Fruit fly (Drosophila melanogaster) S2 (cell line): ENCODE measurements around the gene galectin.

Experiments
- CG8478 ChIP-seq: fragments of >200 bp; optimal IDR thresholded peaks from 2 replicates; lab custom pipeline; 2018
- CTCF ChIP-seq, 2 experiments: fragments of >200 bp; optimal IDR thresholded peaks; 2 replicates each; lab custom pipeline; 2018

galectin gene

DNA sequence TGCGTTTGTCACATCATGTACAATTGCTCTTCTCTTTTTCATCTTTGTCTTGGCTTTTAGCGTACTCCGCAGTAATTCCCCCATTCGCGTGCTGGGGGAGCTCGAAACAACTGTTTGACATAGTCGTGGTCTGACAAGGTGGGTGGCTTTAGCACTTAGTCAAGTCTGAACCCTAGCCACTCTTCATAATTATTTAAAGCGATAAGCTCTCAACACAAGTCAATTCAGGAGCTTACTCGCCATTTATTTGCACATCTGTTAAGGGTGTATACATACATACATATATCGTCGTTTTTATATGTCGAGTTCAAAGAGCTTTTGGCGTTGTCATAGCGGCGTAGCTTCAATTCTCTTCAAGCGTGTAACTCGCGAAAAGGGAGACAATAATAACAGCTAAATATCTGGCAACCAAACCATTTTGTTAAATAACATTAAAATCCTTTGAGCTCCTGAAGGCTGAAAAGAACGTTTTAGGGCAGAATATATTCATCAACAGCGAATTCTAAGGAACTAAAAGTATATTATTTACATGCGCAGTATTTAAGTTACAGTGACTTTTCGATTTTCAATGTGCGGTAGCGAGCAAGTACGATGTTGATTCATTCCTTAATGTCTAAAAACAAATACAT lies 2.3 kb downstream of the galectin start:
- TF ChIP-seq CG8478 (lab: Kevin White, UChicago) (no peak), CTCF (optimal IDR thresholded peaks at IDR 0.05; lab: Kevin White, UChicago) (no peak)

DNA sequence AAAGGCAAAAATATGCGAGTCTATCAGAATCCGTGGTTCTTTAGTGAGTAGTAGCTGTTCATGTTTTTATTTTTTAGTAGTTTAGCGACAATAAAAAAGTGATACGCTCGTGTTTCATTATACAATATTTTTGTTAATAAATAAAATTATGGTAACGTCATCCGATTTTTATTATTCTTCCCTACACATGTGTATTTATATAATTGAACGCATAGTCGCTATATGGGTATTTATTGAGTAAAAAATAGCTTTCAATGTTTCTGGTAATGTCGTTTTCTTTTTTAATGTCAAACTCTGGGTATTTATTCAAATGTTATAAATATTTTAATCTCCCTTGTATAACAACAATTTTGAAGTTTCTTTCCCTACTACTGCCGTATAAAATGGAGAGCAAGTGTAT lies 4.5 kb downstream of the galectin start, which contains the start of gene CG11374:
Gene CG11374 (plus strand): TSS at position 301 of the 400 bp plus-strand sequence.
- TF ChIP-seq CTCF (optimal IDR thresholded peaks at IDR 0.05; lab: Kevin White, UChicago) (no peak), CG8478 (lab: Kevin White, UChicago) (no peak)

DNA sequence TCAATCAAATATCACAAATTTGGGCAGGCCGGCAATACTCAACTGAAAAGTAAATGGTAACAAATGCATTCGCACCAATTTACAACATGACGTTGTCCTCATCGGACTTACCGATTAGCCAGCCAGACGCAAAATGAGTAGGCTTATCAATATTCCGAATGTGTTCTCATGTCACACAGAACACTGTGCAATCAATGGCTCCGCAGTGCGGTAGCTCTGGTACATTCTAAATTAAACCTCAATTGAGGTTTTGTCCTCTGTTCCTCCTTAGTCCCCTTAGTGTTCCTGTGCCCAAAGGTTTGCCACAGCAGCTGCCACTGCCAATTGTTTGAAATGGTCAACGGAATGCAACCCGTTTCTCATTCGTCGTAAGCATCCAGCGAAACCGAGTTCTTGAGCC lies 7.3 kb downstream of the galectin start:
- TF ChIP-seq CG8478 (lab: Kevin White, UChicago) (no peak), CTCF (optimal IDR thresholded peaks at IDR 0.05; lab: Kevin White, UChicago) (no peak)

DNA sequence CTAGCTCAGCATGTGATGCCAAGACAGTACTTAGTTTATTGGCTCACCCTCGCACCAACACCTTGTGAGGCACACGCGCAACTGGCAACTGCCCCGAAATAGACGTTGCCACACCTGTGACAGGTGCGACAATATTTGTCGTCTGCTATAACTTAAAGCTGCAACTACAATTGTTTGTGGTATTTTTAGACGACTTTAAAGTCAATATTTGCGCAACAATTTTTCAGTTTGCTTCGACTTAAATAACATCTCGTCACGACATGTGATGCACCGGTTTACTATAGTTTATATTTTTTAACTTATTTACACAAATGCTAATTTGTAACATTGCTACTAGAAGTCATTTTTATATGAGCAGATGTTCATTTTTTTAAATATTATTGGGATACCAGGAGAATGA lies 9.6 kb downstream of the galectin start:
- no peak for TF ChIP-seq CTCF (optimal IDR thresholded peaks at IDR 0.05; lab: Kevin White, UChicago)
- TF ChIP-seq CG8478 (lab: Kevin White, UChicago) = no peak

DNA sequence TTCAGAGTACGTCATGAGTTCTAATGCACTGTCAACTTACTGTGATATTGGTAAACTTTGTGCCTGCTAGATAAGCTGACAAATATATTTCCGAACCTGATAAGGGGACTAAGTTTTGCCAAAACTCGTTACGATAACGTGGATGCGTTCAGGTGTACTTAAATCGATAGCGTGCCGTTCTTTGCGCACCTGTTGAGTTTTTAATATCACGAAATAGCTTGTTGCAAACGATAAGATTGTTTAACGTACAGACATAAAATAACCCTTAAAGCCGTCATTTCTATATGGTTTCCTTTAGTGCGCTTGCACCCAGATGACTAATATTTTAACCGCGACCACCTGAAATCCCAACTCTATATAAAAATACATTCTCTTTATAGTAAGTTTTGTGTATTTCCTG lies 10.5 kb downstream of the galectin start:
- TF ChIP-seq CG8478 (lab: Kevin White, UChicago) (no peak), CTCF (optimal IDR thresholded peaks at IDR 0.05; lab: Kevin White, UChicago) (no peak)

DNA sequence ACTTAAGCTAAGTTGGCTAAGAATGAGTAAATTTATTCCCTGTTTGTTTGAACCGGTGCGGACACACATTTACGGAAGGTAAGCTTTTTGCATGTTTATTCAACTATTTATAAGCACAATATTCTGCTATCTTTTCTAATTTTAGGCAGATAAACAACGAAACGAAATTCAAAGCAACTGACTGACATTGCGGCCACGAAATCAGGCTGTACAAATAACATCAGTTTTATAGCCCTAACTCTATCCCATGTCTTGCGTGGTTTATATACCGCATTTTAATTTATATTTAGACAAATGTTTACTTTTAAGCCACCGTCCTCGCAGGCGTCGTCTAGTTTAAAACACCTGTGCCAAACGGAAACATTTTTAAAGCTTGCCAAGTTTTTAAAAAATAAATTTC lies 13.5 kb downstream of the galectin start:
- TF ChIP-seq CTCF (optimal IDR thresholded peaks at IDR 0.05; lab: Kevin White, UChicago) = no peak
- TF ChIP-seq CG8478 (lab: Kevin White, UChicago) = no peak

DNA sequence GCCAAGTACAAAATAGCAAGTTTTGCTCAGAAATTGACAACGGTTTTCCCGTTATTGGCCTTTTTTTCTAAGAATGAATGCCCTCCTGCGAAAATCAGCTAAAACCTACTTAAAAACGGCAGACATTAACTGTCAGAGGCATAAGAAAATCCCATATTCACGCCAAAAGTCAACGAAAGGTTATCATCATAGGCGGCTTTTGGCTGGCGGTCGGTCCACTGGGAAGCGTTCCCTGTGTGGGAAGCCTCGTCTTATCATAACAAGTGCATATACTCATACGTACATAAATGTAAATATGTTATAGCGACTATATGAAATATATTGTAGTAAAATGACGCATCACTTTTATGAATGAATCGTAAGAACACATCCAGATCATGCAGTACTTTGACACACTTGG lies 14.1 kb downstream of the galectin start:
- TF ChIP-seq CG8478 (lab: Kevin White, UChicago) (no peak), CTCF (optimal IDR thresholded peaks at IDR 0.05; lab: Kevin White, UChicago) (no peak)

DNA sequence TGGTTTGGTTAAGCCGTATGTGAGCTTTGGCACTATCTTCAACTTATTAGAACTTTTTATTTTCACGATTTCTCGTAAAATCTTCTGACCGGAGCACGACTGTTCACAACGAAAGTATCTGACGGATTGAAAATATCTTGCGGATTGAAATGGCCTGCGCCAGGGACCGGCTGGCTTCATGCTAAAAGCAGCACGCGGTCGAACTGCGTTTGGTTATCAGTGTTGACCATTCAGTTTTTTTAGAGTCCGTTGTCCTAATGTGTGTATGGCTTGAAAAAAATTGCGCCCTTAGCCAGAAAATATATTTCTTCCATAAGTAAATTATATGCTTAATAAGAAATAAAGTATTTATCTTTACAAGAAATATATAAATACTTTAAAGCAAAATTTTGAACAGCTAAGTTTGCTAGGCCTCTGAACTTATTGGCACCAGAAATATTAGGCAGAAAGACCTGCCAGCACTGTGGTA lies 15.7 kb downstream of the galectin start, which contains the start of gene net:
Gene net (minus strand): TSS at position 133 of the 469 bp plus-strand sequence.
- no peak for TF ChIP-seq CG8478 (lab: Kevin White, UChicago)
- TF ChIP-seq CTCF (optimal IDR thresholded peaks at IDR 0.05; lab: Kevin White, UChicago) = no peak

DNA sequence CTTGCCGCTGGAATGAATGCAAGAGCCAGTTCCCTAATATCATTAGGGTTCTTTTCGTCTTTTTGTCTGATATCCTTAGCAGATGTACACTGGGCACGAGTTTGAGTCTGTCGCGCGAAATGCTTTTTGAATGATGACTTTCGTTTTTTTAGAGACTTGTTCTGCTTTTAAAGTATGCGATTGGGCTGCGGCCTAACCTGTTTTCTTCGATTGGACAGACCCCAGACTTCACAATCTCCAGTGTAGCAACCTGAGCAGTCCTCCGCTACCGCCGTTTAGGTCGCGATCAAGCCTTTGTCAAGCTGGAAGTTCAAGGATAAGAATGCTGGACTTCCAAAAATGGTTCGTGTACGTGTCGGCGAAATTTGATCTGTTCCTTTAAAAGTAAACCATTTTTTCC lies 17.0 kb downstream of the galectin start:
- TF ChIP-seq CG8478 (lab: Kevin White, UChicago) (no peak), CTCF (optimal IDR thresholded peaks at IDR 0.05; lab: Kevin White, UChicago) (no peak)

DNA sequence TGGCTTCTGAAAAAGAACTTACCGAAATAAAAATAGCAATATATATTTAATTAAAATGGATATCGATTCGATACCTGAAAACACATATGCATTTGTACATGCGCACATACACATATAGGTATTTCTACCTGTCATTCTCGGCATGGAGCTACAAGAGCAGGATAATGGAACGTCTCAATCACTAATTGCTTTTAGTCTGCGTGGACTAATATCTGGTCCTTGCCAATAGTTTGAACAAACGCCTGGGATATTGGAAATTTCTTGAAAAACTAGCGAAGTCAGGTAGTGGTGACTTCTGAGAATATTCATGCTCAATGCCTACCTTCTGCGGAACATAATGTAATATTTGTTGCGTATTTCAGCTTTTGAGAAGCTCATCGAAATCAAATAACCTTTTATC lies 17.6 kb downstream of the galectin start:
- TF ChIP-seq CG8478 (lab: Kevin White, UChicago) = no peak
- no peak for TF ChIP-seq CTCF (optimal IDR thresholded peaks at IDR 0.05; lab: Kevin White, UChicago)

DNA sequence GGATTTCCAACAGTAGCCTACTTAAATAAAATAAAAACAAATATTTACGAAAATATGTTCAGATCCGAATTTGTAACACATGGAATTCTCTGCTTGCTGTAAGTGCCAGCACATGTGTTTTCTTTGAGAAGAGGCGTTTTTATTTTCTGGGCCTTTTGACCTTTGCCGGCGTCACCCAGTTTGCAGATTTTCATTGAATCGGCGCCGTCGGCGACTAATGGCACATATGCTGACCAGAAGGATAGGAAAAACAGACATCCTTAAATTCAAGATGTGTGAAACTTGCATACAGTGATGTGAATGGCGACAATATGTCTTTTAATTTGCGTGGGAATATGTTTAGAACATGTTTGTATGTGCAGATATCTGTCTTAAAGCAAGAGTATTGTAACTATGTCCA lies 18.5 kb downstream of the galectin start:
- TF ChIP-seq CG8478 (lab: Kevin White, UChicago) = no peak
- TF ChIP-seq CTCF (optimal IDR thresholded peaks at IDR 0.05; lab: Kevin White, UChicago) = no peak

DNA sequence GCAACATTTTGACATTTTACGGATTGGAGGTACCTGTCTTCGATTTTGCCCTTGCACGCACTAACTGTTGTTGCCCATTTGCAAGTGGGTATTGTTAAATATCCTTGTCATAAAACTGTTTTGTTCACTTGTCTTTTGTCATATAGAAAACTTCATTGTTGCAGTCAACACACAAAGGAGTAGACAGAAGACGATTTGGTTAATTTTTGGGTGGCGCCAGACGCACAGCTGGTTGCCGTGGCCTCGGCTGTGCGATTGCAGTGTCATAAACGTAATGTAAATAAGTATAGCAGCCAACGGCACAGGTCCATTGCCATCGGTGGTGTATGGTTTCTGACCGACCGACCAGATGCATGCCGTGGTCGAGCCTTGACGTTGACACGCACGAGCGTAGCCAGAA lies 19.8 kb downstream of the galectin start:
- no peak for TF ChIP-seq CG8478 (lab: Kevin White, UChicago)
- no peak for TF ChIP-seq CTCF (optimal IDR thresholded peaks at IDR 0.05; lab: Kevin White, UChicago)

DNA sequence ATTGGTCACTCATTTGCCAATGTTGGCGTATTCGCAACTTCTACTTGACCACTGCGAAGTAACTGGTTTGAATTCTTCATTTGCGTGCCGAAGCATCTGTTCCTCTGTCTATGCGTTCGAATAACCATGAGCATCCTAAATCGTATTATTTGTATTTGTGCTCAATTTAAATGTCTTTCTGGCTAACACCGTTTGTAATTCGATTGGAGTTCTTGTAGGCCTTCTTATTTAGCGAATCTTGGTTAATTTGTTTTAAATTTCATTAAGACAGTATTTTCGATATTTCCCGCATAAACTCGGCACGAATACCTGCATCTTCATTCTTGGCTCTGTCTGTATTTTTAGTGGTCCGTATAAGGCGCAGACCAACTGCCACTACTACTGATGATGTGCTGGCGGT lies 20.3 kb downstream of the galectin start:
- TF ChIP-seq CG8478 (lab: Kevin White, UChicago) (no peak), CTCF (optimal IDR thresholded peaks at IDR 0.05; lab: Kevin White, UChicago) (no peak)

DNA sequence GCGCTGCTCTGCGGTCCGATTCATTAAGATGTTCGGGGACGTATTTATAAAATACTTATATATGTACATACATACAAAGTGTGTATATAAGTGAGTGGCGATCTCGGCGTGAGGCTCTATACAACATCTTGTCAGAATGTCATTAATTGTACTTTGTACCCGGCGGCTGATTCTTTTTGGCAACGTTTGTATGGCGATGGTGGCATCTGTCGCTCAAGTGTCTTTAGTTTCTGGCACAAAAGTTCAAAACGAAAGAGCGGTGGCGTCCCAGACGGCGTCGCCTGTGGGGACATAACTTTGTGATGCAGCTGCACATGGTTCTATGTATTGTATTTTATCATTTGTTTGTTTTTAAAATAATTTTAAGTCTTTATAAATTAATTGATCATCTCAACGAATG lies 21.4 kb downstream of the galectin start:
- TF ChIP-seq CG8478 (lab: Kevin White, UChicago) (no peak), CTCF (optimal IDR thresholded peaks at IDR 0.05; lab: Kevin White, UChicago) (no peak)

DNA sequence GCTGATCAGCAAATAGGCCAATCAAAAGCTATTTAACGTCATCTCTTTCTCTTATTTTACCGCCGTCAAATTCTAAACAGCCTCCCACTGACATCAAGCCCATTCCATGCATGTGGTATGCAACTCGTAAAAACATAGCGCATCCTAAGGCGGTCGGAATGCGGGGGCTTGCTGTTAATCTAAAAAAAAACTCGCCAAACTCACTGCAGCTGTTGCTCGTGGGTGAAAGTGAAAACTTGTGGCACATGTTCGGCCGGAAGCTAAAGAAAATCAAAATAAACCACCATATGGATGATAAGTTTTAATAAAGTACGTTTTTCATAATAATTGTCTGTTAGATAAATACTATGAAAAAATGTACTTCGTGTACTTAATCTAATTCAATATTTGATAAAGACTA lies 22.5 kb downstream of the galectin start:
- TF ChIP-seq CTCF (optimal IDR thresholded peaks at IDR 0.05; lab: Kevin White, UChicago) (no peak), CG8478 (lab: Kevin White, UChicago) (no peak)

DNA sequence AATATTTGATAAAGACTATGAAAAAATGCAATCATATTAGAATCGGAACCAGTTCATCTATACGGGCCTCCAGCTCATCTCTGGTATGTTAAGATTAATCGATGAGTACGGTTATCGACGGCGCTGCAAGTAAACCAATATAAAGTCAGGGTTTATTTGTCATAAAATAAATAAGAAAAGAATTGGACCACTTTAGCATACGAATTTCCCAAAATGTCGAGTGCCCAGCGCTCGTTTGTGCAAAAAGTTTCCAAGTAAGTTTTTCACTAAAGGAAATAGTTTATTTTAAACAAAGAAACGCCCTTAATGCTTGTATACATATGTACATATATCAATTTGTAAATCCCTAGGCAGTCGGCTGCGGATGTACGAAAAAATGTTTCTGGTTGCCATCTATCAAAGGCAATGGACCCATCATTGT lies 23.1 kb downstream of the galectin start, which contains the start of gene Zir:
Gene Zir (plus strand): TSS at position 101 of the 421 bp plus-strand sequence.
- TF ChIP-seq CG8478 (lab: Kevin White, UChicago) (no peak), CTCF (optimal IDR thresholded peaks at IDR 0.05; lab: Kevin White, UChicago) (no peak)
